Fruit fly (Drosophila melanogaster) whole organism, adult: Measurements from ENCODE around the gene hth.

Experiments
- CG1620 ChIP-seq: fragments of 200-800 bp; sonication (Bioruptor generic); optimal IDR thresholded peaks from 2 replicates; lab custom pipeline; 2016; ENCODE audit warnings: missing biosample characterization, missing genetic modification characterization
- CG5204 ChIP-seq: fragments of 200-800 bp; sonication (Bioruptor generic); optimal IDR thresholded peaks from 2 replicates; lab custom pipeline; 2016; ENCODE audit warnings: missing biosample characterization, missing genetic modification characterization
- CG7101 ChIP-seq: fragments of 200-800 bp; sonication (Bioruptor generic); optimal IDR thresholded peaks from 2 replicates; lab custom pipeline; 2018; ENCODE audit warnings: missing biosample characterization, mild to moderate bottlenecking, missing genetic modification characterization, moderate library complexity
- Hr96 ChIP-seq: fragments of 200-800 bp; sonication (Bioruptor generic); optimal IDR thresholded peaks from 2 replicates; lab custom pipeline; 2016; ENCODE audit warnings: missing biosample characterization, missing genetic modification characterization
- Mnt ChIP-seq: fragments of 200-800 bp; sonication (Bioruptor generic); optimal IDR thresholded peaks from 2 replicates; lab custom pipeline; 2016; ENCODE audit warnings: missing biosample characterization, mild to moderate bottlenecking, missing genetic modification characterization
- bab1 ChIP-seq: fragments of 200-800 bp; sonication (Bioruptor generic); optimal IDR thresholded peaks from 3 replicates; lab custom pipeline; 2019; ENCODE audit warnings: missing biosample characterization, mild to moderate bottlenecking, missing genetic modification characterization, moderate library complexity
- cic ChIP-seq: fragments of 200-800 bp; sonication (Bioruptor generic); optimal IDR thresholded peaks from 2 replicates; lab custom pipeline; 2017; ENCODE audit warnings: missing biosample characterization, mild to moderate bottlenecking, missing genetic modification characterization, moderate library complexity
- cnc ChIP-seq, 2 experiments: fragments of >200 bp; optimal IDR thresholded peaks; 2 replicates each; lab custom pipeline; 2017
- kay ChIP-seq: fragments of 200-800 bp; sonication (Bioruptor generic); peaks from one replicate; lab custom pipeline; 2016; ENCODE audit warnings: missing biosample characterization, missing genetic modification characterization, borderline replicate concordance
- ovo ChIP-seq: fragments of 200-800 bp; sonication (Bioruptor generic); optimal IDR thresholded peaks from 2 replicates; lab custom pipeline; 2016; ENCODE audit warnings: missing biosample characterization, missing genetic modification characterization
- pad ChIP-seq: fragments of 200-800 bp; sonication (Bioruptor generic); optimal IDR thresholded peaks from 3 replicates; lab custom pipeline; 2017; ENCODE audit warnings: missing biosample characterization, missing genetic modification characterization, mild to moderate bottlenecking, moderate library complexity, missing genetic modification reagents
- toe ChIP-seq: fragments of 200-800 bp; sonication (Bioruptor generic); optimal IDR thresholded peaks from 2 replicates; lab custom pipeline; 2016; ENCODE audit warnings: missing biosample characterization, missing genetic modification characterization

dm6 chr3R:10640552-10641266, 1.3 kb upstream of the hth start:
- TF ChIP-seq Mnt (GFP tag; lab: Kevin White, UChicago) (no peak), kay (GFP tag; lab: Kevin White, UChicago) (no peak), toe (no peak), ovo (GFP tag; lab: Kevin White, UChicago) (no peak), CG7101 (tag; lab: Kevin White, UChicago) (no peak), cic (GFP tag; lab: Kevin White, UChicago) (no peak), cnc (optimal IDR thresholded peaks at IDR 0.05; lab: Kevin White, UChicago) (no peak), bab1 (GFP tag; lab: Kevin White, UChicago) (no peak), CG5204 (GFP tag; lab: Kevin White, UChicago) (no peak), CG1620 (no peak), Hr96 (no peak), pad (GFP tag; lab: Kevin White, UChicago) (no peak)
